Worm (Caenorhabditis elegans) whole organism, L1 larva: Measurements from ENCODE around the gene lec-1.

ENCODE experiments used
- C04F5.9 ChIP-seq: sonication (generic microtip); optimal IDR thresholded peaks from 2 replicates; lab custom pipeline; 2016; ENCODE audit warnings: missing genetic modification characterization, missing compliant biosample characterization
- aha-1 ChIP-seq: fragments of 150-350 bp; optimal IDR thresholded peaks from 2 replicates; lab custom pipeline; 2014; ENCODE audit warnings: missing biosample characterization, missing genetic modification characterization
- aly-2 ChIP-seq: fragments of 150-350 bp; optimal IDR thresholded peaks from 2 replicates; lab custom pipeline; 2014; ENCODE audit warnings: missing biosample characterization, missing genetic modification characterization
- blmp-1 ChIP-seq: fragments of 150-350 bp; optimal IDR thresholded peaks from 2 replicates; lab custom pipeline; 2014; ENCODE audit warnings: missing biosample characterization, missing genetic modification characterization
- ceh-8 ChIP-seq: fragments of 200-800 bp; sonication (Bioruptor generic); optimal IDR thresholded peaks from 2 replicates; lab custom pipeline; 2018; ENCODE audit warnings: mild to moderate bottlenecking, missing genetic modification characterization, moderate library complexity, missing compliant biosample characterization
- ceh-82 ChIP-seq, 3 experiments: fragments of 150-350 bp in 1 of 3; sonication (generic microtip) in 2 of 3; optimal IDR thresholded peaks; 2 replicates each; lab custom pipeline; 2014 to 2017; ENCODE audit warnings: missing biosample characterization in 3 of 3, missing genetic modification characterization in 3 of 3
- dpl-1 ChIP-seq, 3 experiments: fragments of 150-350 bp in 2 of 3; sonication (generic microtip) in 1 of 3; optimal IDR thresholded peaks; 2 replicates each; lab custom pipeline; 2014 to 2017; ENCODE audit warnings: missing biosample characterization in 3 of 3, missing genetic modification characterization in 3 of 3, missing genetic modification reagents in 3 of 3
- efl-1 ChIP-seq, 4 experiments: fragments of 150-350 bp; optimal IDR thresholded peaks in 3 of 4; peaks in 1 of 4; 1 replicate in 1 of 4; 2 replicates in 3 of 4; lab custom pipeline; 2014; ENCODE audit warnings: missing biosample characterization in 2 of 4, missing genetic modification characterization in 2 of 4, missing genetic modification reagents in 2 of 4
- efl-3 ChIP-seq: fragments of 200-800 bp; sonication (Bioruptor generic); optimal IDR thresholded peaks from 2 replicates; lab custom pipeline; 2018; ENCODE audit warnings: mild to moderate bottlenecking, missing genetic modification characterization, missing compliant biosample characterization
- egl-27 ChIP-seq, 2 experiments: fragments of 150-350 bp in 1 of 2; sonication (generic microtip); optimal IDR thresholded peaks; 3 replicates each; lab custom pipeline; 2017 to 2018; ENCODE audit warnings: missing biosample characterization in 2 of 2, missing genetic modification characterization in 2 of 2, missing genetic modification reagents in 2 of 2
- ets-5 ChIP-seq: fragments of 200-800 bp; sonication (Bioruptor generic); IDR thresholded peaks from 2 replicates; pipeline ENCODE4 v1.3.6; 2022; ENCODE audit warnings: missing genetic modification characterization, missing compliant biosample characterization
- fkh-10 ChIP-seq: sonication (generic microtip); optimal IDR thresholded peaks from 2 replicates; lab custom pipeline; 2017; ENCODE audit warnings: missing biosample characterization, missing genetic modification reagents, missing genetic modification characterization
- fkh-4 ChIP-seq: sonication (generic microtip); optimal IDR thresholded peaks from 2 replicates; lab custom pipeline; 2016; ENCODE audit warnings: missing compliant biosample characterization, missing genetic modification characterization, borderline replicate concordance
- fkh-8 ChIP-seq: sonication (generic microtip); optimal IDR thresholded peaks from 2 replicates; lab custom pipeline; 2016; ENCODE audit warnings: mild to moderate bottlenecking, missing genetic modification characterization, missing compliant biosample characterization
- fos-1 ChIP-seq: fragments of 150-350 bp; optimal IDR thresholded peaks from 2 replicates; lab custom pipeline; 2014; ENCODE audit warnings: missing biosample characterization, missing genetic modification characterization
- grh-1 ChIP-seq: fragments of 200-800 bp; sonication (Bioruptor generic); IDR thresholded peaks from 2 replicates; pipeline ENCODE4 v1.3.6; 2022; ENCODE audit warnings: missing genetic modification reagents, missing genetic modification characterization, missing compliant biosample characterization
- hlh-17 ChIP-seq: fragments of 200-800 bp; sonication (Bioruptor generic); optimal IDR thresholded peaks from 2 replicates; lab custom pipeline; 2018; ENCODE audit warnings: missing genetic modification characterization, mild to moderate bottlenecking, missing compliant biosample characterization, moderate library complexity, borderline replicate concordance
- hpl-2 ChIP-seq: fragments of 150-350 bp; optimal IDR thresholded peaks from 2 replicates; lab custom pipeline; 2014; ENCODE audit warnings: missing biosample characterization, missing genetic modification reagents, missing genetic modification characterization
- isw-1 ChIP-seq: fragments of 200-800 bp; sonication (Bioruptor generic); IDR thresholded peaks from 2 replicates; pipeline ENCODE4 v1.3.6; 2022; ENCODE audit warnings: missing genetic modification characterization, missing compliant biosample characterization
- jun-1 ChIP-seq: fragments of 150-350 bp; optimal IDR thresholded peaks from 2 replicates; lab custom pipeline; 2014; ENCODE audit warnings: missing biosample characterization, missing genetic modification reagents, missing genetic modification characterization
- lin-14 ChIP-seq: fragments of 200-800 bp; sonication (Bioruptor generic); optimal IDR thresholded peaks from 2 replicates; lab custom pipeline; 2018; ENCODE audit warnings: mild to moderate bottlenecking, missing genetic modification characterization, moderate library complexity, missing compliant biosample characterization
- lin-15B ChIP-seq: fragments of 150-350 bp; sonication (generic microtip); optimal IDR thresholded peaks from 3 replicates; lab custom pipeline; 2014; ENCODE audit warnings: missing biosample characterization, missing genetic modification characterization
- lin-35 ChIP-seq, 2 experiments: fragments of 150-350 bp; optimal IDR thresholded peaks; 2 replicates each; lab custom pipeline; 2014; ENCODE audit warnings: missing biosample characterization in 2 of 2, missing genetic modification characterization in 2 of 2, missing genetic modification reagents in 2 of 2
- lir-3 ChIP-seq: sonication (generic microtip); optimal IDR thresholded peaks from 2 replicates; lab custom pipeline; 2016; ENCODE audit warnings: mild to moderate bottlenecking, missing genetic modification characterization, moderate library complexity, missing compliant biosample characterization; ENCODE audit not compliant: poor library complexity
- mdl-1 ChIP-seq, 2 experiments: fragments of 150-350 bp; optimal IDR thresholded peaks; 2 replicates each; lab custom pipeline; 2014 to 2017; ENCODE audit warnings: missing biosample characterization in 2 of 2, missing genetic modification characterization in 2 of 2, inconsistent platforms in 1 of 2
- mef-2 ChIP-seq: fragments of 150-350 bp; optimal IDR thresholded peaks from 2 replicates; lab custom pipeline; 2014; ENCODE audit warnings: missing biosample characterization, missing genetic modification characterization
- mep-1 ChIP-seq: fragments of 150-350 bp; optimal IDR thresholded peaks from 2 replicates; lab custom pipeline; 2014; ENCODE audit warnings: missing biosample characterization, missing genetic modification characterization
- nhr-19 ChIP-seq: fragments of 200-800 bp; sonication (Bioruptor generic); conservative IDR thresholded peaks from 2 replicates; pipeline ENCODE4 v1.3.6; 2022; ENCODE audit warnings: missing genetic modification characterization, missing compliant biosample characterization
- nhr-20 ChIP-seq: sonication (generic microtip); optimal IDR thresholded peaks from 2 replicates; lab custom pipeline; 2016; ENCODE audit warnings: mild to moderate bottlenecking, missing genetic modification characterization, missing compliant biosample characterization
- nhr-71 ChIP-seq: sonication (generic microtip); optimal IDR thresholded peaks from 2 replicates; lab custom pipeline; 2016; ENCODE audit warnings: mild to moderate bottlenecking, missing genetic modification characterization, moderate library complexity, missing compliant biosample characterization
- nhr-77 ChIP-seq: fragments of 150-350 bp; optimal IDR thresholded peaks from 2 replicates; lab custom pipeline; 2014; ENCODE audit warnings: missing biosample characterization, missing genetic modification characterization
- nhr-85 ChIP-seq: sonication (generic microtip); peaks from one replicate; lab custom pipeline; 2016; ENCODE audit warnings: missing genetic modification characterization, inconsistent platforms, missing compliant biosample characterization
- nhr-90 ChIP-seq: sonication (generic microtip); optimal IDR thresholded peaks from 2 replicates; lab custom pipeline; 2016; ENCODE audit warnings: mild to moderate bottlenecking, missing genetic modification characterization, missing compliant biosample characterization; ENCODE audit not compliant: poor library complexity
- rnt-1 ChIP-seq: sonication (generic microtip); optimal IDR thresholded peaks from 2 replicates; lab custom pipeline; 2016; ENCODE audit warnings: mild to moderate bottlenecking, missing genetic modification characterization, moderate library complexity, missing compliant biosample characterization
- snpc-4 ChIP-seq: fragments of 150-350 bp; optimal IDR thresholded peaks from 2 replicates; lab custom pipeline; 2014; ENCODE audit warnings: missing biosample characterization, missing genetic modification characterization
- snu-23 ChIP-seq: sonication (generic microtip); optimal IDR thresholded peaks from 2 replicates; lab custom pipeline; 2016; ENCODE audit warnings: missing genetic modification characterization, missing compliant biosample characterization
- sox-4 ChIP-seq: sonication (generic microtip); optimal IDR thresholded peaks from 2 replicates; lab custom pipeline; 2016; ENCODE audit warnings: missing genetic modification characterization, missing compliant biosample characterization
- sptf-1 ChIP-seq: fragments of 150-350 bp; optimal IDR thresholded peaks from 2 replicates; lab custom pipeline; 2014; ENCODE audit warnings: missing biosample characterization, missing genetic modification characterization
- swsn-7 ChIP-seq: sonication (generic microtip); optimal IDR thresholded peaks from 2 replicates; lab custom pipeline; 2016; ENCODE audit warnings: missing genetic modification characterization, missing compliant biosample characterization
- tbx-2 ChIP-seq: sonication (generic microtip); optimal IDR thresholded peaks from 2 replicates; lab custom pipeline; 2016; ENCODE audit warnings: missing genetic modification characterization, missing compliant biosample characterization
- unc-130 ChIP-seq: fragments of 150-350 bp; optimal IDR thresholded peaks from 2 replicates; lab custom pipeline; 2017; ENCODE audit warnings: missing biosample characterization, missing genetic modification characterization, inconsistent platforms
- zag-1 ChIP-seq: fragments of 150-350 bp; optimal IDR thresholded peaks from 2 replicates; lab custom pipeline; 2014; ENCODE audit warnings: missing biosample characterization, missing genetic modification characterization

The lec-1 gene

DNA sequence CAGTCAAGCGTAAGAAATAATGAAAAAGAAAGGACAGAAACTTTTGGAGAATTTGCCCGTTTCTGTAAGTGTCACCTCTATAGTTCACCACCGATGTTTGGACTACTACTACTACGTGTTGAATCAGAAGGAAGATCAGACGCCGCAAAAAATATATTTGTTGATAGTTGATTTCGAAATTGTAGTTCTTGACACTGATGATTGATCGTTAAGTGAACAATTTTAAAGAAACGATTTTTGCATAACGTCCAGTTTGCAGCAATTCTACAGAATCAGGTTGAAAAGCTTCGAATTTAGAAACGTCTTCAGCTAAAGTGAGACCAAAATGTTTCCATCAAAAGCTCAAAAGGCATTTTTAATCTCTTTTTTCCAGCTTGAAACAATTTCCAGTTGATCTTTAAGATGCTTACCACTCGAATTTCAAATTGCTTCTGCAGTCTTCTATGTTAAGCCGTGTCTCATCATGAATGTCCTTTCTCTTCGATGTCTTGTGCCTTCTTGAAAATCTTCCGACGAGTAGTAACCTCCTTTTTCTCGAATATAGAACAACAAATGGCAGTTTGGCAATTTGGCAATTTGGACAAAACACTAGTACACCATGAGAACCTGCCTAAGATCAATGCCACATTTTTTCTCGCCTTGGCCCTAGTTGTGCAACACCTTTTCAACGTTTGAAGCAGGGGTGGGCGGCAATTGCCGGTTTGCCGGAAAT lies 513 bp downstream of the lec-1 start:
- TF ChIP-seq C04F5.9 (tag; lab: Kevin White, UChicago), result no peak
- peak; percentile 17 for TF ChIP-seq nhr-90 (tag; lab: Kevin White, UChicago)
- TF ChIP-seq, all 84 proteins: peak for 1

- TF ChIP-seq jun-1 (tag; lab: Kevin White, UChicago) (peak; percentile 8), snu-23 (GFP tag; lab: Kevin White, UChicago) (peak; percentile 3), swsn-7 (tag; lab: Kevin White, UChicago) (peak; percentile 18), isw-1 (no peak), nhr-90 (tag; lab: Kevin White, UChicago) (peak; percentile 10), ets-5 (GFP tag; lab: Robert Waterston, UW) (no peak), nhr-19 (GFP tag; lab: Robert Waterston, UW) (no peak; the same call in 1 of the 2 replicates), fkh-4 (tag; lab: Kevin White, UChicago) (no peak), mep-1 (peak; percentile 33), rnt-1 (peak; percentile 8), nhr-71 (tag; lab: Kevin White, UChicago) (peak; percentile 1), snpc-4 (tag; lab: Kevin White, UChicago) (no peak), ceh-8 (GFP tag; lab: Kevin White, UChicago) (no peak), blmp-1 (tag; lab: Kevin White, UChicago) (no peak), nhr-85 (tag; lab: Kevin White, UChicago) (peak; percentile 33), dpl-1 (GFP tag; optimal IDR thresholded peaks at IDR 0.05; lab: Kevin White, UChicago) (peak in 1 of 3 experiments; percentile 28), aha-1 (tag; lab: Kevin White, UChicago) (no peak), fkh-10 (GFP tag; lab: Kevin White, UChicago) (no peak), lin-35 (GFP tag; optimal IDR thresholded peaks at IDR 0.05; lab: Kevin White, UChicago) (peak; percentile 9 to 27), lin-14 (peak; percentile 37), efl-1 (optimal IDR thresholded peaks at IDR 0.05; lab: Kevin White, UChicago) (peak; percentile 26 to 49), efl-1 (GFP tag; optimal IDR thresholded peaks at IDR 0.05 in 1 of 2; lab: Kevin White, UChicago) (peak; percentile 6 to 93), fos-1 (tag; lab: Kevin White, UChicago) (peak; percentile 68), grh-1 (GFP tag; lab: Robert Waterston, UW) (no peak)
These were observed 1.4 kb downstream of the lec-1 start for ce11 chrII:13196689-13197280.

ce11 chrII:13198845-13199244 lies 3.5 kb downstream of the lec-1 start:
- no peak for TF ChIP-seq lin-14
- peak in 1 of 2 experiments; percentile 8 for TF ChIP-seq efl-1 (optimal IDR thresholded peaks at IDR 0.05; lab: Kevin White, UChicago)
- TF ChIP-seq efl-1 (GFP tag; optimal IDR thresholded peaks at IDR 0.05 in 1 of 2; lab: Kevin White, UChicago), result no peak

DNA sequence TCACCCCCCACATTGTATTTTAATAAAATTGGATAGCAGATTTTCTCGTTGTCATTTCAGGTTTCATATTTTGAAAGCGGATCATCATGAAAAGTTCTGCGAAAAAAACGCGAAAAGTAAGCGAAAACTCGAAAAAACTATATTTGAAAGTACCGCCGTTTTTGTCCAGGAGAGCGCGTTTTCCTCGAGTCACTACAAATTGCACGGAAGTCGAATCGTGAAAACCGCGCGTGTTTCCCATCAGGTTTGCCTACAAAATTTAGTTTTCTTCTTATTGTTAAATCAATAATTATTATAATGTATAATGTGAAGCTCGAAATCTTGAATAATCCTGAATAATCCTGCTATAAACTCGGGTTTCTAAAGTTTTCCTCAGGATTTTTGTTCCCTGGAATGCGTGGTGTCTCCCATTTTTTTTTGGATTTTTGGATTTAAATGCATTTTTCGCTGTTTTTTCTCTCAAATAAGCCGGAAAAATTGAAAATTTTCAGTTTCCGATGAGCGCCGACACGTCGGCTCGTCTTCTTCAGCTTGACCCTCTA lies 4.4 kb downstream of the lec-1 start, which contains the start of gene btf-1:
Gene btf-1, plus strand, starts transcription at position 492 of the 542 bp plus-strand sequence.
- TF ChIP-seq lin-15B (tag; lab: Kevin White, UChicago) (peak; percentile 59), lin-14 (peak; percentile 88), ceh-82 (tag; optimal IDR thresholded peaks at IDR 0.05; lab: Kevin White, UChicago) (peak; percentile 6 to 56 (median 32)), nhr-20 (tag; lab: Kevin White, UChicago) (peak; percentile 88), hpl-2 (GFP tag; lab: Kevin White, UChicago) (peak; percentile 45), zag-1 (peak; percentile 43), mdl-1 (tag; optimal IDR thresholded peaks at IDR 0.05; lab: Kevin White, UChicago) (peak in 1 of 2 experiments; percentile 28), nhr-85 (tag; lab: Kevin White, UChicago) (peak; percentile 97), hlh-17 (no peak), efl-3 (peak; percentile 52), sox-4 (tag; lab: Kevin White, UChicago) (peak; percentile 84), mef-2 (tag; lab: Kevin White, UChicago) (no peak), fkh-8 (tag; lab: Kevin White, UChicago) (peak; percentile 94), blmp-1 (tag; lab: Kevin White, UChicago) (peak; percentile 34), unc-130 (no peak), efl-1 (optimal IDR thresholded peaks at IDR 0.05; lab: Kevin White, UChicago) (peak; percentile 94 to 97), efl-1 (GFP tag; optimal IDR thresholded peaks at IDR 0.05 in 1 of 2; lab: Kevin White, UChicago) (peak; percentile 96 to 100), nhr-77 (tag; lab: Kevin White, UChicago) (peak; percentile 70), snu-23 (GFP tag; lab: Kevin White, UChicago) (peak; percentile 85), tbx-2 (tag; lab: Kevin White, UChicago) (peak; percentile 90), aha-1 (tag; lab: Kevin White, UChicago) (peak; percentile 23), egl-27 (tag; optimal IDR thresholded peaks at IDR 0.05; lab: Kevin White, UChicago) (peak in 1 of 2 experiments; percentile 12), aly-2 (tag; lab: Kevin White, UChicago) (peak; percentile 52), lir-3 (tag; lab: Kevin White, UChicago) (peak; percentile 84), sptf-1 (tag; lab: Kevin White, UChicago) (no peak)
